Comparison of ENCODE assay signal across 3 worm cellular contexts in genomic region chrV:10006374-10006773, ce11.
A peak's percentile ranks its signal among the peaks of the same experiment; 100 is the strongest.
TF ChIP-seq lines count a peak whose summit lies in the region.

No protein-coding gene starts in this region.

TF ChIP-seq in whole organism, L1 larva, 84 proteins besides CTCF, POLR2A, EP300 and RAD21:
- no peak for TF ChIP-seq efl-1 (optimal IDR thresholded peaks at IDR 0.05; lab: Kevin White, UChicago)
- TF ChIP-seq efl-1 (GFP tag; optimal IDR thresholded peaks at IDR 0.05 in 1 of 2; lab: Kevin White, UChicago), result peak in 1 of 2 experiments; percentile 90
- peak in 1 of 2 experiments; percentile 8 for TF ChIP-seq lin-35 (GFP tag; optimal IDR thresholded peaks at IDR 0.05; lab: Kevin White, UChicago)
- TF ChIP-seq lin-15B (tag; optimal IDR thresholded peaks at IDR 0.05; lab: Kevin White, UChicago), result no peak
- TF ChIP-seq dpl-1 (GFP tag; optimal IDR thresholded peaks at IDR 0.05; lab: Kevin White, UChicago), result no peak
- no peak for TF ChIP-seq irx-1 (tag; optimal IDR thresholded peaks at IDR 0.05; lab: Kevin White, UChicago)
- TF ChIP-seq unc-130 (tag; optimal IDR thresholded peaks at IDR 0.05; lab: Kevin White, UChicago), result peak; percentile 34
- TF ChIP-seq elt-3 (tag; optimal IDR thresholded peaks at IDR 0.05; lab: Kevin White, UChicago), result peak in 1 of 6 experiments; percentile 27
- no peak for TF ChIP-seq pqm-1 (tag; optimal IDR thresholded peaks at IDR 0.05; lab: Kevin White, UChicago)
- TF ChIP-seq jun-1 (tag; optimal IDR thresholded peaks at IDR 0.05; lab: Kevin White, UChicago), result no peak
- no peak for TF ChIP-seq nhr-47 (tag; optimal IDR thresholded peaks at IDR 0.05; lab: Kevin White, UChicago)
- no peak for TF ChIP-seq nhr-76 (tag; optimal IDR thresholded peaks at IDR 0.05; lab: Kevin White, UChicago)
- TF ChIP-seq sptf-1 (tag; optimal IDR thresholded peaks at IDR 0.05; lab: Kevin White, UChicago), result no peak
- TF ChIP-seq nhr-237 (tag; optimal IDR thresholded peaks at IDR 0.05; lab: Kevin White, UChicago), result no peak
- TF ChIP-seq grh-1 (GFP tag; IDR thresholded peaks at IDR 0.05; lab: Robert Waterston, UW), result no peak

TF ChIP-seq in whole organism, L2 larva, 48 proteins besides CTCF, POLR2A, EP300 and RAD21:
- peak; percentile 10 for TF ChIP-seq nhr-129 (tag; optimal IDR thresholded peaks at IDR 0.05; lab: Kevin White, UChicago)
- no peak for TF ChIP-seq lin-39 (tag; optimal IDR thresholded peaks at IDR 0.05; lab: Kevin White, UChicago)
- no peak for TF ChIP-seq dmd-4 (tag; optimal IDR thresholded peaks at IDR 0.05; lab: Kevin White, UChicago)

TF ChIP-seq in whole organism, L4 larva, 104 proteins besides CTCF, POLR2A, EP300 and RAD21:
- TF ChIP-seq hlh-30 (tag; optimal IDR thresholded peaks at IDR 0.05; lab: Kevin White, UChicago; ENCODE audit: insufficient read depth), result peak; percentile 15
- TF ChIP-seq zfp-3 (GFP tag; conservative IDR thresholded peaks at IDR 0.05; lab: Robert Waterston, UW), result no peak
- no peak for TF ChIP-seq Y105C5A.15 (GFP tag; IDR thresholded peaks at IDR 0.05; lab: Robert Waterston, UW)
- TF ChIP-seq nhr-25 (tag; optimal IDR thresholded peaks at IDR 0.05; lab: Kevin White, UChicago; ENCODE audit: borderline replicate concordance, insufficient read depth), result no peak
- no peak for TF ChIP-seq ceh-32 (tag; optimal IDR thresholded peaks at IDR 0.05; lab: Kevin White, UChicago; ENCODE audit: poor library complexity)
- no peak for TF ChIP-seq ZK337.2 (GFP tag; IDR thresholded peaks at IDR 0.05; lab: Robert Waterston, UW)
- TF ChIP-seq F10B5.3 (tag; optimal IDR thresholded peaks at IDR 0.05; lab: Kevin White, UChicago), result no peak

Comparison
In these comparisons a context has a peak if more than half of its experiments do, and no peak if none do; other contexts are left out.
1. Of the 29 proteins assayed by ChIP-seq in both whole organism, L4 larva and whole organism, L1 larva: peak only in whole organism, L4 larva: none; only in whole organism, L1 larva: unc-130; in both: none; in neither: 28.